Worm (Caenorhabditis elegans) whole organism, early embryonic: ENCODE results near the gene C44C11.6.
"Not testable (repeated sequence)": the region's sequence is repeated elsewhere in the genome, so short reads cannot be mapped to it uniquely, and the experiment has no call there.

Source experiments
- B0310.2 ChIP-seq: sonication (generic microtip); optimal IDR thresholded peaks from 2 replicates; lab custom pipeline; 2016; ENCODE audit warnings: mild to moderate bottlenecking, missing genetic modification characterization, missing compliant biosample characterization
- F13C5.2 ChIP-seq: sonication (generic microtip); optimal IDR thresholded peaks from 2 replicates; lab custom pipeline; 2017; ENCODE audit warnings: mild to moderate bottlenecking, missing genetic modification characterization, inconsistent platforms, missing compliant biosample characterization
- aly-1 ChIP-seq: sonication (generic microtip); optimal IDR thresholded peaks from 2 replicates; lab custom pipeline; 2016; ENCODE audit warnings: missing genetic modification characterization, missing compliant biosample characterization
- ama-1 ChIP-seq: fragments of 150-350 bp; optimal IDR thresholded peaks from 2 replicates; lab custom pipeline; 2014
- ceh-13 ChIP-seq: fragments of 200-800 bp; sonication (Bioruptor generic); optimal IDR thresholded peaks from 2 replicates; lab custom pipeline; 2018; ENCODE audit warnings: mild to moderate bottlenecking, missing genetic modification characterization, missing compliant biosample characterization
- ceh-36 ChIP-seq: sonication (generic microtip); optimal IDR thresholded peaks from 2 replicates; lab custom pipeline; 2016; ENCODE audit warnings: missing genetic modification characterization, inconsistent platforms, missing compliant biosample characterization
- ets-7 ChIP-seq: sonication (generic microtip); optimal IDR thresholded peaks from 2 replicates; lab custom pipeline; 2016; ENCODE audit warnings: missing genotype, missing genetic modification characterization, missing compliant biosample characterization
- flt-1 ChIP-seq: fragments of 200-800 bp; sonication (Bioruptor generic); IDR thresholded peaks from 2 replicates; pipeline ENCODE4 v1.3.6; 2022; ENCODE audit warnings: missing genetic modification characterization, missing compliant biosample characterization
- hmbx-1 ChIP-seq: sonication (generic microtip); optimal IDR thresholded peaks from 2 replicates; lab custom pipeline; 2016; ENCODE audit warnings: mild to moderate bottlenecking, missing genetic modification characterization, missing compliant biosample characterization
- hmg-4 ChIP-seq: fragments of 200-800 bp; sonication (Bioruptor generic); optimal IDR thresholded peaks from 2 replicates; lab custom pipeline; 2018; ENCODE audit warnings: mild to moderate bottlenecking, missing genetic modification characterization, missing compliant biosample characterization
- hnd-1 ChIP-seq: sonication (generic microtip); optimal IDR thresholded peaks from 2 replicates; lab custom pipeline; 2016; ENCODE audit warnings: missing genetic modification characterization, missing compliant biosample characterization
- pes-1 ChIP-seq: fragments of 200-800 bp; sonication (Bioruptor generic); IDR thresholded peaks from 2 replicates; pipeline ENCODE4 v1.3.6; 2022; ENCODE audit warnings: missing genetic modification reagents, missing genetic modification characterization, missing compliant biosample characterization
- scrt-1 ChIP-seq: fragments of 200-800 bp; sonication (Bioruptor generic); IDR thresholded peaks from 2 replicates; pipeline ENCODE4 v1.3.6; 2022; ENCODE audit warnings: missing genetic modification characterization, missing compliant biosample characterization
- sea-1 ChIP-seq: fragments of 200-800 bp; sonication (Bioruptor generic); conservative IDR thresholded peaks from 2 replicates; pipeline ENCODE4 v1.3.6; 2022; ENCODE audit warnings: missing genetic modification characterization, missing compliant biosample characterization
- tbx-11 ChIP-seq: fragments of 200-800 bp; sonication (Bioruptor generic); IDR thresholded peaks from 2 replicates; pipeline ENCODE4 v1.3.6; 2022; ENCODE audit warnings: missing genetic modification characterization, missing compliant biosample characterization
- tbx-37 ChIP-seq: fragments of 200-800 bp; sonication (Bioruptor generic); conservative IDR thresholded peaks from 2 replicates; pipeline ENCODE4 v1.3.6; 2022; ENCODE audit warnings: missing genetic modification reagents, missing genetic modification characterization, missing compliant biosample characterization
- tra-4 ChIP-seq: sonication (generic microtip); optimal IDR thresholded peaks from 2 replicates; lab custom pipeline; 2017; ENCODE audit warnings: missing genetic modification characterization, missing compliant biosample characterization

C44C11.6 gene

ce11 chrII:12311560-12311959 lies 33.0 kb upstream of the C44C11.6 start, which contains the start of gene sre-51:
TSS of gene sre-51 (plus strand) at chrII:12311860.
- no peak for TF ChIP-seq B0310.2
- TF ChIP-seq aly-1 (tag; lab: Kevin White, UChicago): no peak
- no peak for TF ChIP-seq ceh-36 (tag; lab: Kevin White, UChicago)
- TF ChIP-seq F13C5.2 (tag; lab: Kevin White, UChicago): no peak
- TF ChIP-seq ets-7 (tag; lab: Kevin White, UChicago): no peak
- no peak for TF ChIP-seq tbx-11 (GFP tag; lab: Robert Waterston, UW)
- no peak for TF ChIP-seq hnd-1 (tag; lab: Kevin White, UChicago)
- TF ChIP-seq sea-1 (GFP tag; lab: Robert Waterston, UW): no peak
- TF ChIP-seq pes-1 (GFP tag; lab: Robert Waterston, UW): no peak
- no peak for TF ChIP-seq ceh-13
- TF ChIP-seq scrt-1 (GFP tag; lab: Robert Waterston, UW): no peak

DNA sequence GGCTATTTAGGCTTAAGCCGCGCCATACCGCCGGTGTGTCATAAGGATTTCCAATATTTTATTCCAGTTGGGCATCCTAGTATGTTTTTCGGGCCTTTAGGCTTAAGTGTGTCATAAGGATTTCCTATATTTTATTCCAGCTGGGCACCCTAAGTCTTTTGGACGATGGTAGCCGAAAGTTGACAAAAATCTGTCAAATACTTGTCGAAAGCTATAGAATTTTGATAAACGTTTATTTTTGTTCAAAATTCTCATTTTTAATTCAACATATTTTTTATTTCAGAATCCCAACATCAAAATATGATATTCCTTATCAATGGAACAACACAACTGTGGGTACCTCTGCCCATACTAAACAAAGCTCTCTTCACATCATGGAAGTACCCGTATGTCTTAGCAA lies 26.1 kb upstream of the C44C11.6 start, which contains the start of gene sre-49:
Gene sre-49 (plus strand): TSS at position 301 of the 400 bp plus-strand sequence.
- not testable (repeated sequence) for TF ChIP-seq B0310.2; ama-1; pes-1 (GFP tag; lab: Robert Waterston, UW)

DNA sequence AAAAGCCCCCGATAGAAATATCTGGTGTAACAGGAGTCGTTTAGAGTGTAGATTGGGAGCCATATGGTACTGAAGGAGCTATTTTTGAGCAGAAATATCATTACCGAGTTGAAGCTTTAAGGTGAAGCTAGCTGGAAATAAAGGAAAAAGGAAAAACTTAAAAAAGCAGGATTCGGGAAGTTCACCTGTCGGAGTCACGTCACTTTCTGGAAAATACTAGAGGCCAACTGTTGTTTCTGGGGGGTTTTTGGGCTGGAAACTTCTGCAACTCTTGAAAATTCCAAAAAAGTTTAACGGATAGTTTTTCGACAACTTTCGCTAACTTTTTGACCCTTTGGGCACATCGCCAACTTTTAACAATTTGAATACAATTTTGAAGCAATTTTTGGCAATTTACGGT lies 21.3 kb upstream of the C44C11.6 start, which contains the start of gene sre-53:
Gene sre-53 (minus strand): TSS at position 101 of the 400 bp plus-strand sequence.
- TF ChIP-seq ceh-36 (tag; lab: Kevin White, UChicago): no peak
- TF ChIP-seq hmg-4 (GFP tag; lab: Kevin White, UChicago): no peak
- TF ChIP-seq B0310.2: no peak
- no peak for TF ChIP-seq pes-1 (GFP tag; lab: Robert Waterston, UW)
- TF ChIP-seq tbx-11 (GFP tag; lab: Robert Waterston, UW): no peak
- no peak for TF ChIP-seq aly-1 (tag; lab: Kevin White, UChicago)
- no peak for TF ChIP-seq scrt-1 (GFP tag; lab: Robert Waterston, UW)
- no peak for TF ChIP-seq ama-1
- TF ChIP-seq hnd-1 (tag; lab: Kevin White, UChicago): no peak
- no peak for TF ChIP-seq tra-4
- no peak for TF ChIP-seq flt-1 (GFP tag; lab: Robert Waterston, UW)

ce11 chrII:12324159-12324558 lies 20.4 kb upstream of the C44C11.6 start, which contains the start of gene sre-56:
TSS of gene sre-56 (plus strand) at chrII:12324459.
- TF ChIP-seq tbx-11 (GFP tag; lab: Robert Waterston, UW) (no peak), hmbx-1 (tag; lab: Kevin White, UChicago) (no peak), ama-1 (no peak), aly-1 (tag; lab: Kevin White, UChicago) (no peak), scrt-1 (GFP tag; lab: Robert Waterston, UW) (no peak), F13C5.2 (tag; lab: Kevin White, UChicago) (no peak), tra-4 (no peak), ceh-13 (no peak), hnd-1 (tag; lab: Kevin White, UChicago) (no peak), hmg-4 (GFP tag; lab: Kevin White, UChicago) (no peak), sea-1 (GFP tag; lab: Robert Waterston, UW) (no peak), pes-1 (GFP tag; lab: Robert Waterston, UW) (no peak), ets-7 (tag; lab: Kevin White, UChicago) (no peak), flt-1 (GFP tag; lab: Robert Waterston, UW) (no peak), tbx-37 (GFP tag; lab: Robert Waterston, UW) (no peak), B0310.2 (no peak), ceh-36 (tag; lab: Kevin White, UChicago) (no peak)

DNA sequence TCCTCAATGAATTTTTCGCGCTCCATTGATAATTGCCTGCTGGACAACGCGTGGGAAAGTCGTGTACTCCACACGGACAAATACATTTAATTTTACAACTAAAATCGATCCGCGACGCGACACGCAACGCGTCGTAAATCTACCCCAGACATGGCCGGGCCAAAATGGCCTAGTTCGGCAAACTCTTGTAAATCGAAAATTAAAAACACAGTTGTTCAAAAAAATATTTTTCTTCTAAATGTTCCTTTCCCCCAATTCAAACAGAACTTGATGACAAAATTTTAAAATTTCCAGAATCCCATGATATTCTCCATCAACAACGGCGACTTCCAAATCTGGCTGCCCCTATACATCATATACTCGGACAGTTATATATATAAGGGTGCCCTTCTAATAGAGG lies 15.6 kb upstream of the C44C11.6 start, which contains the start of gene sre-55:
Gene sre-55 (plus strand): TSS at position 301 of the 400 bp plus-strand sequence.
- TF ChIP-seq aly-1 (tag; lab: Kevin White, UChicago): no peak
- TF ChIP-seq ets-7 (tag; lab: Kevin White, UChicago): no peak
- TF ChIP-seq tbx-11 (GFP tag; lab: Robert Waterston, UW): no peak
- TF ChIP-seq tbx-37 (GFP tag; lab: Robert Waterston, UW): no peak
- no peak for TF ChIP-seq F13C5.2 (tag; lab: Kevin White, UChicago)
- TF ChIP-seq hnd-1 (tag; lab: Kevin White, UChicago): no peak
- TF ChIP-seq sea-1 (GFP tag; lab: Robert Waterston, UW): no peak
- TF ChIP-seq scrt-1 (GFP tag; lab: Robert Waterston, UW): no peak

DNA sequence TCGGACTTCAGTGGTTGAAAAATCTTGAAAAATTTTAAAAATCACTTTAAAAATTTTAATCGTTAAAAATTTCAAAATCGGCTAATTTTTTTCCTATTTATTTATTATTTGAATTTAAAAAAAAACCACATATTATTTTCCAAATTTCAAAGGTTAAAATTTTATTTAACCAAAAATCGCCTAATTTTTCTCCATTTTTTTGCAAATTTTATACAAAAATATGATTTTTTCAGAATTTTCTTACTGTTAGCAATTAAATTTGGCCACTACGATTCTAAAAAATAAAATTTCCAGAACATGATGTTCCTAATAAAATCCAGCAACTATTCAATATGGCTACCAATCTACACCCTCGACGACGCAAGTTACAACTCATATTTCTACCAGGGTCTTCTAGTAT lies 12.0 kb upstream of the C44C11.6 start, which contains the start of gene sre-54:
Gene sre-54 (plus strand): TSS at position 301 of the 400 bp plus-strand sequence.
- TF ChIP-seq ets-7 (tag; lab: Kevin White, UChicago) (no peak), hnd-1 (tag; lab: Kevin White, UChicago) (no peak), ama-1 (no peak), ceh-13 (no peak), tra-4 (no peak), scrt-1 (GFP tag; lab: Robert Waterston, UW) (no peak), tbx-37 (GFP tag; lab: Robert Waterston, UW) (no peak)

DNA sequence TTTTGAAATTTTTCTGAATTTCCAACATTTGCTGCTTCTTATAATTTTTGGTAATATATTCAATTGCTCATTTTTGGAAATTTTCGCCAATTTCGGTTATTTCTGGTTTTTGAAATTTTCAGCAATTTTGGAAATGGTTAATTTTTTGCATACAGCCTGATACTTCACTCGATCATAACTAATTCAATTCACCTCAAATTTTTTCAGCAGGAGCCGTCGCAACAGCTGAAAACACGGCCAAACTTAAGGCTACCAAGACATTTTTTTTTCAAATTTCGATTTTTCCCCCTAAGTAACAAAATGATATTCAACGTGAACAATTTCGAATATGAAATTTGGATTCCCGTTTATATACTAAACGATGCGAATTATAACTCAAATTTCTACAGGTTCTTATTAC lies 9.2 kb upstream of the C44C11.6 start, which contains the start of gene sre-52:
Gene sre-52 (plus strand): TSS at position 301 of the 400 bp plus-strand sequence.
- TF ChIP-seq ceh-36 (tag; lab: Kevin White, UChicago) (no peak), hmbx-1 (tag; lab: Kevin White, UChicago) (no peak), ceh-13 (no peak), hmg-4 (GFP tag; lab: Kevin White, UChicago) (no peak)

DNA sequence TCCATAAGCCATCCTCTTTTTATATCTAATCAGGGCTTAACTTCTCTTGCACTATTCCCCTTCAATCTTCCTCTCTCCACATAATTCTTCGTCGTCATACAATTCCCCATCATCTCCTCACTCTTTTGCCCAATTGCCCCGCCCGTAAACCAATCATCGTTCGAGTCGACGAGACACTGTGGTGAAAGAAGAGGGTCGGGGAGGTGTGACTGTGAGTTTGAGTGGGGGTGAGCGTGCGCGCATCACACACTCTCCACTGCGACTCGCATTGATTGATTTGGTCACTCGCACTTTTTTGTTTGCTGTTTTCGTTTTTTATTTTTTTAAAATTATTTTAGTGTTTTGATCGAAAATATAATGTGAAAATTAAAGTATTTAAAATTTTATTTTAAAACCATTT lies 5.5 kb upstream of the C44C11.6 start:
- TF ChIP-seq F13C5.2 (tag; lab: Kevin White, UChicago): peak; percentile 7
- no peak for TF ChIP-seq hmg-4 (GFP tag; lab: Kevin White, UChicago)
- TF ChIP-seq sea-1 (GFP tag; lab: Robert Waterston, UW): 0 out of 2 replicates have a peak, but pooled peaks have one; percentile 34
- TF ChIP-seq flt-1 (GFP tag; lab: Robert Waterston, UW): no peak
- TF ChIP-seq ceh-13: no peak
